Fruit fly (Drosophila melanogaster): ENCODE measurements around the gene CG46304.

The CG46304 gene

dm6 chr2L:18945765-18946552, at the start of gene CG46304 (continued):
- TF ChIP-seq CG7368 (GFP tag; optimal IDR thresholded peaks at IDR 0.05): no peak
- no peak for TF ChIP-seq CG6854 (GFP tag; optimal IDR thresholded peaks at IDR 0.05)
- TF ChIP-seq Ets96B (tag; optimal IDR thresholded peaks at IDR 0.05): peak; percentile 38
- TF ChIP-seq Gug (GFP tag; IDR thresholded peaks at IDR 0.05): no peak
- TF ChIP-seq Lpt (GFP tag; optimal IDR thresholded peaks at IDR 0.05): peak; percentile 61
- 0 out of 3 replicates have a peak, but pooled peaks have one; percentile 23 for TF ChIP-seq CG6163 (GFP tag; IDR thresholded peaks at IDR 0.05)
- TF ChIP-seq CG34406 (GFP tag; optimal IDR thresholded peaks at IDR 0.05): peak; percentile 9
- TF ChIP-seq fd85E (GFP tag; optimal IDR thresholded peaks at IDR 0.05): no peak
- TF ChIP-seq Hr38 (GFP tag; optimal IDR thresholded peaks at IDR 0.05): no peak
- peak; percentile 55 for TF ChIP-seq Met (GFP tag; optimal IDR thresholded peaks at IDR 0.05)

dm6 chr2L:18896371-18896770, 49.7 kb upstream of the CG46304 start:
- TF ChIP-seq spab (GFP tag; optimal IDR thresholded peaks at IDR 0.05) (no peak), Sox15 (GFP tag; optimal IDR thresholded peaks at IDR 0.05) (no peak), net (GFP tag; optimal IDR thresholded peaks at IDR 0.05) (no peak), vri (GFP tag; optimal IDR thresholded peaks at IDR 0.05) (no peak), CG1621 (tag; optimal IDR thresholded peaks at IDR 0.05) (no peak), achi (GFP tag; optimal IDR thresholded peaks at IDR 0.05) (no peak), CG16779 (tag; optimal IDR thresholded peaks at IDR 0.05) (no peak)

dm6 chr2L:18896818-18897578, 49.1 kb upstream of the CG46304 start:
- TF ChIP-seq Sox102F (GFP tag; optimal IDR thresholded peaks at IDR 0.05) (no peak), Eip78C (GFP tag) (peak; percentile 43), esn (GFP tag; optimal IDR thresholded peaks at IDR 0.05) (peak; percentile 15), Smox (GFP tag; optimal IDR thresholded peaks at IDR 0.05) (peak; percentile 13), CG8319 (GFP tag; optimal IDR thresholded peaks at IDR 0.05) (no peak), Hr4 (GFP tag; optimal IDR thresholded peaks at IDR 0.05) (no peak)

DNA sequence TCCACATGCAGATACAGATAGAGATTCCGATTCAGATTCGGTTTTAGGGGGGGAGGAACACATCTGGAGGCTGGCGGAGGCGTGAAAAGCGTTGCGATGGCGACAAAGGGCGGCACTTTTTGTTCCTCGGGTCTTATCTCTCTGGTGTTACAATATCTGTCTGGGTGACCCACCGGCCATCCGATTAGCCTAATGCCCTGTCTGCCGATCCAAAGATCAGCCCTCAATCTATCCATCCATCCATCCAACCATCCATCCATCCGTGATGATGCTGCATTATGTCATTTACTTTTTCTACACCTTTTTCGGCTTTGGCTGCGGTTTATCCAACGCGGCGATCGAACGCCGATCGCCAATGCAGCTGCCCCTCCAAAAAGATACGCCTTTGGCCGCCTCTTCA, 48.1 kb upstream of the CG46304 start:
- no peak for TF ChIP-seq CG4318 (GFP tag; optimal IDR thresholded peaks at IDR 0.05)
- TF ChIP-seq CG8119 (GFP tag; IDR thresholded peaks at IDR 0.05): no peak
- TF ChIP-seq svp (GFP tag): peak; percentile 87
- TF ChIP-seq CG8632 (GFP tag; optimal IDR thresholded peaks at IDR 0.05): no peak
- no peak for TF ChIP-seq Eip93F (GFP tag; optimal IDR thresholded peaks at IDR 0.05)
- no peak for TF ChIP-seq CG16779 (tag; optimal IDR thresholded peaks at IDR 0.05)
- TF ChIP-seq net (GFP tag; optimal IDR thresholded peaks at IDR 0.05): no peak

- TF ChIP-seq Met (GFP tag; optimal IDR thresholded peaks at IDR 0.05): peak; percentile 10
- peak; percentile 35 for TF ChIP-seq Hr39 (GFP tag; optimal IDR thresholded peaks at IDR 0.05)
- TF ChIP-seq CG4318 (GFP tag; optimal IDR thresholded peaks at IDR 0.05): no peak
- 0 out of 3 replicates have a peak, but pooled peaks have one; percentile 41 for TF ChIP-seq eg (GFP tag; IDR thresholded peaks at IDR 0.05)
- TF ChIP-seq CG8319 (GFP tag; optimal IDR thresholded peaks at IDR 0.05): no peak
- no peak for TF ChIP-seq CG11762 (GFP tag; optimal IDR thresholded peaks at IDR 0.05; ENCODE audit: insufficient read depth)
- no peak for TF ChIP-seq CG8632 (GFP tag; optimal IDR thresholded peaks at IDR 0.05)
- TF ChIP-seq achi (GFP tag; optimal IDR thresholded peaks at IDR 0.05): peak; percentile 35
- no peak for TF ChIP-seq Sox15 (GFP tag; optimal IDR thresholded peaks at IDR 0.05)
- TF ChIP-seq ss (GFP tag; optimal IDR thresholded peaks at IDR 0.05): no peak
- TF ChIP-seq CG11294 (GFP tag; IDR thresholded peaks at IDR 0.05): no peak
- no peak for TF ChIP-seq net (GFP tag; optimal IDR thresholded peaks at IDR 0.05)
- no peak for TF ChIP-seq Eip93F (GFP tag; optimal IDR thresholded peaks at IDR 0.05)
- no peak for TF ChIP-seq CG9139 (GFP tag; optimal IDR thresholded peaks at IDR 0.05)
- TF ChIP-seq CG3032 (tag; optimal IDR thresholded peaks at IDR 0.05): no peak
- TF ChIP-seq Sox102F (GFP tag; optimal IDR thresholded peaks at IDR 0.05): peak; percentile 4
- TF ChIP-seq CG6808 (GFP tag; optimal IDR thresholded peaks at IDR 0.05): no peak
- peak; percentile 10 for TF ChIP-seq CG10669 (GFP tag; optimal IDR thresholded peaks at IDR 0.05)
- peak; percentile 34 for TF ChIP-seq CG31627 (GFP tag; optimal IDR thresholded peaks at IDR 0.05)
- TF ChIP-seq CG6163 (GFP tag; IDR thresholded peaks at IDR 0.05): 0 out of 3 replicates have a peak, but pooled peaks have one; percentile 58
- TF ChIP-seq Hr38 (GFP tag; optimal IDR thresholded peaks at IDR 0.05): no peak
- no peak for TF ChIP-seq Smox (GFP tag; optimal IDR thresholded peaks at IDR 0.05)
- TF ChIP-seq CG15336 (GFP tag; IDR thresholded peaks at IDR 0.05): peak; percentile 47; the same call in 1 of the 2 replicates
- peak; percentile 29 for TF ChIP-seq CG10631 (GFP tag; optimal IDR thresholded peaks at IDR 0.05)
- peak; percentile 69 for TF ChIP-seq Eip78C (GFP tag)
- peak; percentile 51; the same call in 2 of the 3 replicates for TF ChIP-seq CG8119 (GFP tag; IDR thresholded peaks at IDR 0.05)
- TF ChIP-seq svp (GFP tag): peak; percentile 64
These were observed 46.9 kb upstream of the CG46304 start for dm6 chr2L:18899254-18899653.
